Fruit fly (Drosophila melanogaster) whole organism, embryonic: Measurements from ENCODE around the gene Ppt1.
A peak's percentile ranks its signal among the peaks of the same experiment; 100 is the strongest.

Experiments used
- Bgb ChIP-seq: fragments of 200-800 bp; sonication (Bioruptor generic); IDR thresholded peaks from 2 replicates; pipeline ENCODE4 v1.3.6; 2022; ENCODE audit warnings: missing biosample characterization, missing genetic modification characterization; ENCODE audit not compliant: partially characterized antibody
- Blimp-1 ChIP-seq: fragments of 200-800 bp; sonication (Bioruptor generic); optimal IDR thresholded peaks from 3 replicates; lab custom pipeline; 2018; ENCODE audit warnings: missing biosample characterization, missing genetic modification characterization, mild to moderate bottlenecking, moderate library complexity, missing genetic modification reagents
- CG10321 ChIP-seq: fragments of 200-800 bp; sonication (Bioruptor generic); IDR thresholded peaks from 2 replicates; pipeline ENCODE4 v1.3.6; 2022; ENCODE audit warnings: missing biosample characterization, missing genetic modification characterization
- CG11723 ChIP-seq: fragments of 200-800 bp; sonication (Bioruptor generic); optimal IDR thresholded peaks from 2 replicates; lab custom pipeline; 2017; ENCODE audit warnings: missing biosample characterization, mild to moderate bottlenecking, missing genetic modification characterization
- CG1233 ChIP-seq: fragments of 200-800 bp; sonication (Bioruptor generic); optimal IDR thresholded peaks from 4 replicates; lab custom pipeline; 2018; ENCODE audit warnings: missing biosample characterization, mild to moderate bottlenecking, missing genetic modification characterization
- CG12659 ChIP-seq: fragments of 200-800 bp; sonication (Bioruptor generic); optimal IDR thresholded peaks from 3 replicates; lab custom pipeline; 2017; ENCODE audit warnings: mild to moderate bottlenecking, missing biosample characterization, missing genetic modification reagents, missing genetic modification characterization
- CG12769 ChIP-seq: fragments of 200-800 bp; sonication (Bioruptor generic); optimal IDR thresholded peaks from 2 replicates; lab custom pipeline; 2019; ENCODE audit warnings: missing biosample characterization, mild to moderate bottlenecking, missing genetic modification characterization, moderate library complexity
- CG13296 ChIP-seq: fragments of 200-800 bp; sonication (Bioruptor generic); optimal IDR thresholded peaks from 3 replicates; lab custom pipeline; 2018; ENCODE audit warnings: missing biosample characterization, mild to moderate bottlenecking, missing genetic modification characterization
- CG18262 ChIP-seq: fragments of 200-800 bp; optimal IDR thresholded peaks from 3 replicates; lab custom pipeline; 2019; ENCODE audit warnings: missing biosample characterization, mild to moderate bottlenecking, missing genetic modification characterization, moderate library complexity
- CG1832 ChIP-seq: fragments of 200-800 bp; sonication (Bioruptor generic); optimal IDR thresholded peaks from 2 replicates; lab custom pipeline; 2017; ENCODE audit warnings: missing biosample characterization, mild to moderate bottlenecking, missing genetic modification characterization, inconsistent platforms
- CG18599 ChIP-seq: fragments of 200-800 bp; sonication (Bioruptor generic); optimal IDR thresholded peaks from 3 replicates; lab custom pipeline; 2017; ENCODE audit warnings: missing biosample characterization, missing genetic modification characterization, mild to moderate bottlenecking, moderate library complexity, missing genetic modification reagents
- CG2202 ChIP-seq: fragments of 200-800 bp; sonication (Bioruptor generic); optimal IDR thresholded peaks from 2 replicates; lab custom pipeline; 2018; ENCODE audit warnings: missing biosample characterization, mild to moderate bottlenecking, missing genetic modification characterization
- CG2875 ChIP-seq: fragments of 200-800 bp; sonication (Bioruptor generic); optimal IDR thresholded peaks from 2 replicates; lab custom pipeline; 2017; ENCODE audit warnings: missing biosample characterization, mild to moderate bottlenecking, missing genetic modification characterization, missing genetic modification reagents
- CG3281 ChIP-seq: fragments of 200-800 bp; sonication (Bioruptor generic); optimal IDR thresholded peaks from 3 replicates; lab custom pipeline; 2017; ENCODE audit warnings: missing biosample characterization, mild to moderate bottlenecking, missing genetic modification characterization
- CG3847 ChIP-seq: fragments of 200-800 bp; sonication (Bioruptor generic); IDR thresholded peaks from 2 replicates; pipeline ENCODE4 v1.3.6; 2022; ENCODE audit warnings: missing biosample characterization, missing genetic modification characterization
- CG7271 ChIP-seq: fragments of 200-800 bp; sonication (Bioruptor generic); optimal IDR thresholded peaks from 2 replicates; lab custom pipeline; 2018; ENCODE audit warnings: missing biosample characterization, mild to moderate bottlenecking, missing genetic modification characterization, moderate library complexity
- CG8290 ChIP-seq, 3 experiments: fragments of 200-800 bp; sonication (Bioruptor generic); optimal IDR thresholded peaks; 2 replicates each; lab custom pipeline; 2016 to 2019; ENCODE audit warnings: missing biosample characterization in 3 of 3, missing genetic modification characterization in 3 of 3, mild to moderate bottlenecking in 2 of 3, moderate library complexity in 1 of 3
- Dek ChIP-seq: fragments of 200-800 bp; sonication (Bioruptor generic); optimal IDR thresholded peaks from 3 replicates; lab custom pipeline; 2019; ENCODE audit warnings: missing biosample characterization, mild to moderate bottlenecking, missing genetic modification characterization, moderate library complexity
- Ets65A ChIP-seq: fragments of 200-800 bp; sonication (Bioruptor generic); peaks from one replicate; lab custom pipeline; 2016; ENCODE audit warnings: missing biosample characterization, missing genetic modification characterization
- Fer3 ChIP-seq: fragments of 200-800 bp; sonication (Bioruptor generic); optimal IDR thresholded peaks from 2 replicates; lab custom pipeline; 2018; ENCODE audit warnings: missing biosample characterization, mild to moderate bottlenecking, missing genetic modification characterization, moderate library complexity
- MESR4 ChIP-seq: fragments of 200-800 bp; sonication (Bioruptor generic); optimal IDR thresholded peaks from 2 replicates; lab custom pipeline; 2018; ENCODE audit warnings: missing biosample characterization, mild to moderate bottlenecking, missing genetic modification characterization, moderate library complexity
- Mad ChIP-seq: fragments of 200-800 bp; sonication (Bioruptor generic); optimal IDR thresholded peaks from 2 replicates; lab custom pipeline; 2016; ENCODE audit warnings: missing biosample characterization, missing genetic modification characterization
- Max ChIP-seq: fragments of 200-800 bp; sonication (Bioruptor generic); optimal IDR thresholded peaks from 2 replicates; lab custom pipeline; 2016; ENCODE audit warnings: missing biosample characterization, mild to moderate bottlenecking, missing genetic modification characterization
- Nf-YA ChIP-seq: fragments of 200-800 bp; sonication (Bioruptor generic); IDR thresholded peaks from 2 replicates; pipeline ENCODE4 v1.3.6; 2022; ENCODE audit warnings: missing biosample characterization, missing genetic modification characterization
- Poxn ChIP-seq: fragments of 200-800 bp; sonication (Bioruptor generic); IDR thresholded peaks from 2 replicates; pipeline ENCODE4 v1.3.6; 2022; ENCODE audit warnings: missing biosample characterization, missing genetic modification characterization
- Xbp1 ChIP-seq: fragments of 200-800 bp; sonication (Bioruptor generic); optimal IDR thresholded peaks from 3 replicates; lab custom pipeline; 2016; ENCODE audit warnings: missing biosample characterization, mild to moderate bottlenecking, missing genetic modification characterization
- YL-1 ChIP-seq: fragments of 200-800 bp; sonication (Bioruptor generic); optimal IDR thresholded peaks from 3 replicates; lab custom pipeline; 2017; ENCODE audit warnings: missing biosample characterization, mild to moderate bottlenecking, missing genetic modification characterization
- bab2 ChIP-seq: fragments of 200-800 bp; sonication (Bioruptor generic); optimal IDR thresholded peaks from 2 replicates; lab custom pipeline; 2016; ENCODE audit warnings: missing biosample characterization, missing genetic modification characterization
- bowl ChIP-seq: fragments of 200-800 bp; sonication (Bioruptor generic); IDR thresholded peaks from 2 replicates; pipeline ENCODE4 v1.3.6; 2022; ENCODE audit warnings: missing biosample characterization, missing genetic modification characterization
- ci ChIP-seq: fragments of 200-800 bp; sonication (Bioruptor generic); IDR thresholded peaks from 3 replicates; pipeline ENCODE4 v1.3.6; 2022; ENCODE audit warnings: missing biosample characterization, missing genetic modification characterization
- crol ChIP-seq: fragments of 200-800 bp; sonication (Bioruptor generic); IDR thresholded peaks from 2 replicates; pipeline ENCODE4 v1.3.6; 2022; ENCODE audit warnings: missing biosample characterization, missing genetic modification characterization
- disco-r ChIP-seq: fragments of 200-800 bp; sonication (Bioruptor generic); optimal IDR thresholded peaks from 2 replicates; lab custom pipeline; 2016; ENCODE audit warnings: missing biosample characterization, missing genetic modification characterization
- dmrt11E ChIP-seq: fragments of 200-800 bp; sonication (Bioruptor generic); optimal IDR thresholded peaks from 3 replicates; lab custom pipeline; 2018; ENCODE audit warnings: missing biosample characterization, mild to moderate bottlenecking, missing genetic modification characterization, moderate library complexity
- dpn ChIP-seq, 2 experiments: fragments of 200-800 bp; sonication (Bioruptor generic); optimal IDR thresholded peaks; 3 replicates each; lab custom pipeline; 2016; ENCODE audit warnings: missing biosample characterization in 2 of 2, missing genetic modification characterization in 2 of 2
- eyg ChIP-seq: fragments of 200-800 bp; sonication (Bioruptor generic); optimal IDR thresholded peaks from 3 replicates; lab custom pipeline; 2016; ENCODE audit warnings: missing biosample characterization, missing genetic modification characterization
- fru ChIP-seq: fragments of >200 bp; optimal IDR thresholded peaks from 2 replicates; lab custom pipeline; 2017
- ftz-f1 ChIP-seq: fragments of 200-800 bp; sonication (Bioruptor generic); optimal IDR thresholded peaks from 2 replicates; lab custom pipeline; 2016; ENCODE audit warnings: missing biosample characterization, missing genetic modification characterization
- fu2 ChIP-seq: fragments of 200-800 bp; sonication (Bioruptor generic); optimal IDR thresholded peaks from 2 replicates; lab custom pipeline; 2016; ENCODE audit warnings: missing biosample characterization, missing genetic modification characterization
- gsb-n ChIP-seq: fragments of 200-800 bp; sonication (Bioruptor generic); optimal IDR thresholded peaks from 3 replicates; lab custom pipeline; 2018; ENCODE audit warnings: missing biosample characterization, mild to moderate bottlenecking, missing genetic modification characterization
- gt ChIP-seq: fragments of 200-800 bp; sonication (Bioruptor generic); IDR thresholded peaks from 2 replicates; pipeline ENCODE4 v1.3.6; 2022; ENCODE audit warnings: missing biosample characterization, missing genetic modification characterization
- hbn ChIP-seq: fragments of 200-800 bp; sonication (Bioruptor generic); IDR thresholded peaks from 2 replicates; pipeline ENCODE4 v1.3.6; 2022; ENCODE audit warnings: missing biosample characterization, missing genetic modification characterization; ENCODE audit not compliant: partially characterized antibody
- lmd ChIP-seq: fragments of 200-800 bp; sonication (Bioruptor generic); IDR thresholded peaks from 2 replicates; pipeline ENCODE4 v1.3.6; 2022; ENCODE audit warnings: missing biosample characterization, missing genetic modification characterization
- pb ChIP-seq: fragments of 200-800 bp; sonication (Bioruptor generic); optimal IDR thresholded peaks from 3 replicates; lab custom pipeline; 2016; ENCODE audit warnings: missing biosample characterization, missing genetic modification characterization
- seq ChIP-seq: fragments of 200-800 bp; sonication (Bioruptor generic); IDR thresholded peaks from 2 replicates; pipeline ENCODE4 v1.3.6; 2022; ENCODE audit warnings: missing biosample characterization, missing genetic modification characterization
- shn ChIP-seq: fragments of 200-800 bp; sonication (Bioruptor generic); optimal IDR thresholded peaks from 3 replicates; lab custom pipeline; 2016; ENCODE audit warnings: missing biosample characterization, missing genetic modification characterization
- slp2 ChIP-seq: fragments of 200-800 bp; sonication (Bioruptor generic); optimal IDR thresholded peaks from 2 replicates; lab custom pipeline; 2016; ENCODE audit warnings: missing biosample characterization, missing genetic modification characterization
- sr ChIP-seq: fragments of 200-800 bp; sonication (Bioruptor generic); IDR thresholded peaks from 3 replicates; pipeline ENCODE4 v1.3.6; 2022; ENCODE audit warnings: missing biosample characterization, missing genetic modification characterization
- stc ChIP-seq: fragments of 200-800 bp; sonication (Bioruptor generic); IDR thresholded peaks from 2 replicates; pipeline ENCODE4 v1.3.6; 2022; ENCODE audit warnings: missing biosample characterization, missing genetic modification characterization
- stwl ChIP-seq: fragments of 200-800 bp; sonication (Bioruptor generic); optimal IDR thresholded peaks from 3 replicates; lab custom pipeline; 2018; ENCODE audit warnings: missing biosample characterization, mild to moderate bottlenecking, missing genetic modification characterization, moderate library complexity
- vfl ChIP-seq: fragments of 200-800 bp; sonication (Bioruptor generic); optimal IDR thresholded peaks from 2 replicates; lab custom pipeline; 2016; ENCODE audit warnings: missing biosample characterization, missing genetic modification characterization

The Ppt1 gene

dm6 chrX:8696106-8696595 lies 6.1 kb upstream of the Ppt1 start (continued):
- no peak for TF ChIP-seq stwl (tag; lab: Kevin White, UChicago)
- TF ChIP-seq CG12659 (GFP tag; lab: Kevin White, UChicago) = no peak
- TF ChIP-seq dpn (GFP tag; optimal IDR thresholded peaks at IDR 0.05; lab: Kevin White, UChicago) = no peak
- TF ChIP-seq stc (GFP tag; lab: Robert Waterston, UW) = no peak
- no peak for TF ChIP-seq CG11723 (GFP tag; lab: Kevin White, UChicago)
- no peak for TF ChIP-seq Max
- TF ChIP-seq Xbp1 (GFP tag; lab: Kevin White, UChicago) = no peak
- TF ChIP-seq lmd (GFP tag; lab: Robert Waterston, UW) = no peak
- TF ChIP-seq slp2 (GFP tag; lab: Kevin White, UChicago) = no peak
- TF ChIP-seq Dek (tag; lab: Kevin White, UChicago) = no peak
- TF ChIP-seq CG3847 (GFP tag; lab: Robert Waterston, UW) = no peak
- no peak for TF ChIP-seq Bgb (GFP tag; lab: Robert Waterston, UW)
- no peak for TF ChIP-seq Mad (GFP tag; lab: Kevin White, UChicago)
- TF ChIP-seq Poxn (GFP tag; lab: Robert Waterston, UW) = no peak
- TF ChIP-seq Blimp-1 = no peak
- TF ChIP-seq crol (GFP tag; lab: Robert Waterston, UW) = peak; percentile 40
- TF ChIP-seq Nf-YA = 0 out of 2 replicates have a peak, but pooled peaks have one; percentile 34
- no peak for TF ChIP-seq YL-1 (GFP tag; lab: Kevin White, UChicago)
- TF ChIP-seq Fer3 (tag; lab: Kevin White, UChicago) = no peak
- TF ChIP-seq fu2 (GFP tag; lab: Kevin White, UChicago) = no peak
- no peak for TF ChIP-seq CG7271 (tag; lab: Kevin White, UChicago)
- TF ChIP-seq MESR4 = no peak
- no peak for TF ChIP-seq CG12769
- no peak for TF ChIP-seq CG2202 (tag; lab: Kevin White, UChicago)
- TF ChIP-seq vfl (GFP tag; lab: Kevin White, UChicago) = no peak
- no peak for TF ChIP-seq pb (GFP tag; lab: Kevin White, UChicago)
- TF ChIP-seq gsb-n (tag; lab: Kevin White, UChicago) = no peak
- TF ChIP-seq CG18599 (GFP tag; lab: Kevin White, UChicago) = no peak
- no peak for TF ChIP-seq bab2
- TF ChIP-seq CG10321 (GFP tag; lab: Robert Waterston, UW) = 0 out of 2 replicates have a peak, but pooled peaks have one; percentile 26
- TF ChIP-seq bowl (GFP tag; lab: Robert Waterston, UW) = no peak
- TF ChIP-seq eyg = no peak
- TF ChIP-seq disco-r (GFP tag; lab: Kevin White, UChicago) = no peak
- peak; percentile 7 for TF ChIP-seq CG1832 (GFP tag; lab: Kevin White, UChicago)
- peak; percentile 12 for TF ChIP-seq Ets65A
- no peak for TF ChIP-seq hbn (GFP tag; lab: Robert Waterston, UW)
- no peak for TF ChIP-seq CG3281 (GFP tag; lab: Kevin White, UChicago)
- TF ChIP-seq ftz-f1 (GFP tag; lab: Kevin White, UChicago) = no peak
- TF ChIP-seq CG1233 = no peak
- TF ChIP-seq CG8290 (GFP tag; optimal IDR thresholded peaks at IDR 0.05; lab: Kevin White, UChicago) = no peak
- TF ChIP-seq CG8290 (tag; optimal IDR thresholded peaks at IDR 0.05; lab: Kevin White, UChicago) = no peak
- no peak for TF ChIP-seq CG13296 (GFP tag; lab: Kevin White, UChicago)
- TF ChIP-seq gt (GFP tag; lab: Robert Waterston, UW) = no peak
- peak; percentile 38; the same call in 1 of the 2 replicates for TF ChIP-seq seq (GFP tag; lab: Robert Waterston, UW)
- TF ChIP-seq fru (lab: Kevin White, UChicago) = no peak
- TF ChIP-seq dmrt11E = no peak
- no peak for TF ChIP-seq CG2875
- TF ChIP-seq shn = no peak
- TF ChIP-seq CG18262 = no peak
- no peak for TF ChIP-seq ci (GFP tag; lab: Robert Waterston, UW)
- TF ChIP-seq sr (GFP tag; lab: Robert Waterston, UW) = no peak
- TF ChIP-seq, all 482 proteins: peak for 13
